Worm (Caenorhabditis elegans) whole organism, L4 larva: ENCODE data around the gene cyn-16.

Experiments
- ceh-44 ChIP-seq: fragments of 200-800 bp; sonication (Bioruptor generic); IDR thresholded peaks from 2 replicates; pipeline ENCODE4 v1.3.6; 2022; ENCODE audit warnings: missing genetic modification reagents, missing genetic modification characterization, missing compliant biosample characterization
- ceh-62 ChIP-seq: sonication (generic microtip); optimal IDR thresholded peaks from 2 replicates; lab custom pipeline; 2017; ENCODE audit warnings: missing biosample characterization, missing genetic modification characterization
- ceh-82 ChIP-seq: sonication (generic microtip); optimal IDR thresholded peaks from 2 replicates; lab custom pipeline; 2017; ENCODE audit warnings: missing biosample characterization, missing genetic modification characterization
- dmd-6 ChIP-seq: fragments of 200-800 bp; sonication (Bioruptor generic); IDR thresholded peaks from 2 replicates; pipeline ENCODE4 v1.3.6; 2022; ENCODE audit warnings: missing genetic modification reagents, missing genetic modification characterization, missing compliant biosample characterization
- fkh-10 ChIP-seq: fragments of 150-350 bp; optimal IDR thresholded peaks from 2 replicates; lab custom pipeline; 2014; ENCODE audit warnings: missing biosample characterization, missing genetic modification reagents, missing genetic modification characterization
- lin-39 ChIP-seq: fragments of 150-350 bp; optimal IDR thresholded peaks from 2 replicates; lab custom pipeline; 2014; ENCODE audit warnings: missing biosample characterization, missing genetic modification reagents, missing genetic modification characterization
- lir-3 ChIP-seq: sonication (generic microtip); optimal IDR thresholded peaks from 2 replicates; lab custom pipeline; 2016; ENCODE audit warnings: mild to moderate bottlenecking, missing genetic modification characterization, missing compliant biosample characterization
- nhr-10 ChIP-seq: fragments of 150-350 bp; optimal IDR thresholded peaks from 2 replicates; lab custom pipeline; 2014; ENCODE audit warnings: missing biosample characterization, missing genetic modification characterization
- nhr-237 ChIP-seq: sonication (generic microtip); optimal IDR thresholded peaks from 2 replicates; lab custom pipeline; 2017; ENCODE audit warnings: missing biosample characterization, missing genetic modification characterization
- nhr-6 ChIP-seq: fragments of 150-350 bp; optimal IDR thresholded peaks from 2 replicates; lab custom pipeline; 2014; ENCODE audit warnings: missing biosample characterization, missing genetic modification characterization
- nhr-76 ChIP-seq: fragments of 150-350 bp; optimal IDR thresholded peaks from 2 replicates; lab custom pipeline; 2014; ENCODE audit warnings: missing biosample characterization, missing genetic modification characterization
- pha-4 ChIP-seq, 2 experiments: fragments of 150-350 bp in 1 of 2; fragments of 200-800 bp in 1 of 2; sonication (Bioruptor generic) in 1 of 2; IDR thresholded peaks in 1 of 2; optimal IDR thresholded peaks in 1 of 2; 2 replicates each; pipeline versions ENCODE4 v1.3.6 to Lab custom; 2014 to 2022; ENCODE audit warnings: missing genetic modification characterization in 2 of 2, missing genetic modification reagents in 2 of 2, missing biosample characterization in 1 of 2, missing compliant biosample characterization in 1 of 2
- snpc-4 ChIP-seq: fragments of 150-350 bp; optimal IDR thresholded peaks from 2 replicates; lab custom pipeline; 2014; ENCODE audit warnings: missing biosample characterization, missing genetic modification characterization
- ztf-11 ChIP-seq: fragments of 150-350 bp; optimal IDR thresholded peaks from 2 replicates; lab custom pipeline; 2014; ENCODE audit warnings: missing biosample characterization, missing genetic modification characterization

DNA sequence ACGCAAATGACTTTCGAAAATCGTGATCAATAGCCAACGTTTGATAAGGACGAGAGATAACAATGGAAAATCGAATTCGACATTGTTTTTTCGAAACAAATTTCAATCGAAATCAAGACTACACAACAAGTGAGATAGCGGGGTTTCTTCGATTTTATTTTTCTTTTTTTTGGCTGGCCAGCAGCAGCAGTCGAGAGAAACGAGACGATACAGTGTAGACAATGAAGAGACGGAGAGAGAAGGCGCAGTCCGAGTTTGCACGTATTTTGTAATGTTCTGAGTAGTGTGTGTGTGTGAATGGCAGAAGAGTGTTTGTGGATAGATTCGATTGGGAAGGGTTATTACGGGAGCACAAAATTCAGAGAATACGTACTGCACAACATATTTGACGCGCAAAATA is 3.6 kb upstream of the cyn-16 start:
- TF ChIP-seq ceh-44 (GFP tag; lab: Robert Waterston, UW) (no peak), ceh-82 (tag; lab: Kevin White, UChicago) (no peak), nhr-237 (tag; lab: Kevin White, UChicago) (no peak), fkh-10 (GFP tag; lab: Kevin White, UChicago) (no peak), dmd-6 (peak; percentile 81), ceh-62 (tag; lab: Kevin White, UChicago) (no peak), snpc-4 (no peak), lin-39 (tag; lab: Kevin White, UChicago) (no peak), nhr-76 (no peak), nhr-10 (tag; lab: Kevin White, UChicago) (no peak), lir-3 (tag; lab: Kevin White, UChicago) (no peak), ztf-11 (no peak), nhr-6 (tag; lab: Kevin White, UChicago) (peak; percentile 8), pha-4 (GFP tag; IDR thresholded peaks at IDR 0.05; lab: Robert Waterston, UW) (no peak), pha-4 (tag; optimal IDR thresholded peaks at IDR 0.05; lab: Kevin White, UChicago) (no peak)
